Fruit fly (Drosophila melanogaster) whole organism, wandering third instar larva: ENCODE data around the gene Acp1.

Source experiments
- Dfd ChIP-seq: fragments of >200 bp; optimal IDR thresholded peaks from 2 replicates; lab custom pipeline; 2017; ENCODE audit warnings: missing biosample characterization, missing genetic modification characterization
- Hr78 ChIP-seq: fragments of >200 bp; optimal IDR thresholded peaks from 2 replicates; lab custom pipeline; 2017; ENCODE audit warnings: missing biosample characterization, missing genetic modification characterization
- Vsx2 ChIP-seq: fragments of 200-300, 225-300 bp; sonication (Bioruptor generic); optimal IDR thresholded peaks from 2 replicates; lab custom pipeline; 2018; ENCODE audit warnings: missing biosample characterization, missing genetic modification characterization; ENCODE audit not compliant: partially characterized antibody
- dl ChIP-seq, 2 experiments: fragments of 175-275, 200-275 bp in 1 of 2; fragments of 200-275 bp in 1 of 2; sonication (Bioruptor generic); optimal IDR thresholded peaks; lab custom pipeline; 2018; ENCODE audit warnings: mild to moderate bottlenecking in 2 of 2, missing biosample characterization in 2 of 2, missing genetic modification characterization in 2 of 2, moderate library complexity in 2 of 2; ENCODE audit not compliant: partially characterized antibody in 2 of 2, insufficient read depth in 1 of 2
- rgr ChIP-seq: fragments of 200-800 bp; sonication (Bioruptor generic); optimal IDR thresholded peaks from 3 replicates; lab custom pipeline; 2016; ENCODE audit warnings: missing biosample characterization, mild to moderate bottlenecking, missing genetic modification characterization
- usp ChIP-seq: fragments of >200 bp; optimal IDR thresholded peaks from 2 replicates; lab custom pipeline; 2017; ENCODE audit warnings: missing biosample characterization, missing genetic modification characterization

DNA sequence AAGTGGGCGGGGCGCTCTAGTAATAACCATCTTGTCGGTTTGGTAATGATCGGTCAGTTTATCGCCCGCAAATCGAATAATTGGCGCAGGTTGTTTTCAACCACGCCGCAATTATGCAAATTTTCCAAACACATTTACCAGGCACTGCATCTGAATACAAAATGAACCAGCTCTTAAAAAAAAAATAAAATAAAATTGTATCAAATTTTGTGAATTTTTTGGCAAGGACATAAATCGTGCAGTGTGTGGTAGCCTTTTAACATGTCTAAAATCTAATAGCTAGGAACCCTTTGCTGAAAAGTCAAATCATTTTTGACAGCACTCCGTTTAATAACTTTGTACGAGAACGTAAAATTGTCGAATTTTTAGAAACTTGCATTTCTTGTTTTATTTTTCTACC lies 5.6 kb upstream of the Acp1 start, which contains the start of gene ATPsynGL:
- TF ChIP-seq usp (GFP tag; lab: Kevin White, UChicago) (no peak), Hr78 (GFP tag; lab: Kevin White, UChicago) (no peak), rgr (GFP tag; lab: Kevin White, UChicago) (no peak), dl (GFP tag; optimal IDR thresholded peaks at IDR 0.05; lab: Kevin White, UChicago; ENCODE audit: insufficient read depth in 1 of 2, partially characterized antibody in 2 of 2) (no peak), Dfd (no peak), Vsx2 (GFP tag; lab: Kevin White, UChicago) (no peak)
